Worm (Caenorhabditis elegans): ENCODE results near the gene K11G12.6.

ce11 chrX:6691653-6692052, 37.8 kb downstream of the K11G12.6 start:
- no peak for TF ChIP-seq lin-15B (tag; optimal IDR thresholded peaks at IDR 0.05)
- TF ChIP-seq ZK546.5 (tag; optimal IDR thresholded peaks at IDR 0.05) = no peak
